Worm (Caenorhabditis elegans): Measurements from ENCODE around the gene fut-2.

Gene fut-2

DNA sequence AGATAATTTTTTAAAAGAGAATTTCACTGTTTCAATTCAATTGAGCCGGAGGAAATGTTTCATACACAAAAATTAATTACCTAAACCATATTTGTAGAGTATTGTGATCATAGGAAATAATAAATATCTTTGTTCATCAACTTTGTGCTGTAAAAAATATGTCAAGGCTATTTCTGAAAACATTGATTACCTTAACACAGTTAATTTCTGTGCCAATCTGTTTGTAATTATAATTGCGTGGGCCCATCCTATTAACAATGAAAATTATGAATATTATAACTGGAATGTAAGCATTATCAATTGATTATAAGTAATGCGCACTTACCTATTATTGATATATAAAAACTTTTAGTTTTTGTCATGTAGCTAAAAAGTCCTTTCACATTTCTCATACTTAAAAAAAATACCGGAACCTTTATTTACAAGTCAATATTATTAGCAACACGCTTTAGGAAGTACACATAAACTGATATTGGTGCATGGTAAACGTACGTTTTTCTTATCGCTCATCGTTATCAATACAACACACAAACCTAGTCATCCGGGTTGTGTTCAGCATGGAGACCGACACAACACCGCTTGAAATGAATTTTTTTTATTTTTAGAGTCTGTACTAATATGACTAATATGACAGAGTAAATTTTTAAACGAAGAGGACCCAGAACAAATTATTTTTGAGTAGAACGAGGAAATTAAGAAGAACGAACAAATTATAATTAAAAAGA is at the start of gene fut-2:
TSS of gene fut-2 (minus strand) at position 485 of the 725 bp plus-strand sequence.
- no peak for TF ChIP-seq nhr-237 (tag; optimal IDR thresholded peaks at IDR 0.05)
- no peak for TF ChIP-seq zag-1 (tag; optimal IDR thresholded peaks at IDR 0.05)
- TF ChIP-seq crh-2 (tag; optimal IDR thresholded peaks at IDR 0.05), result peak; percentile 3
- TF ChIP-seq fos-1 (tag; optimal IDR thresholded peaks at IDR 0.05), result peak; percentile 98
- no peak for TF ChIP-seq nhr-10 (tag; optimal IDR thresholded peaks at IDR 0.05)
- no peak for TF ChIP-seq ztf-11 (tag; optimal IDR thresholded peaks at IDR 0.05)
- no peak for TF ChIP-seq Y55F3AM.14 (GFP tag; optimal IDR thresholded peaks at IDR 0.05)
- TF ChIP-seq F13H6.1 (tag; optimal IDR thresholded peaks at IDR 0.05), result no peak
- no peak for TF ChIP-seq lin-39 (tag; optimal IDR thresholded peaks at IDR 0.05)
- no peak for TF ChIP-seq ceh-82 (tag; optimal IDR thresholded peaks at IDR 0.05)
- no peak for TF ChIP-seq skn-1 (tag; optimal IDR thresholded peaks at IDR 0.05)

DNA sequence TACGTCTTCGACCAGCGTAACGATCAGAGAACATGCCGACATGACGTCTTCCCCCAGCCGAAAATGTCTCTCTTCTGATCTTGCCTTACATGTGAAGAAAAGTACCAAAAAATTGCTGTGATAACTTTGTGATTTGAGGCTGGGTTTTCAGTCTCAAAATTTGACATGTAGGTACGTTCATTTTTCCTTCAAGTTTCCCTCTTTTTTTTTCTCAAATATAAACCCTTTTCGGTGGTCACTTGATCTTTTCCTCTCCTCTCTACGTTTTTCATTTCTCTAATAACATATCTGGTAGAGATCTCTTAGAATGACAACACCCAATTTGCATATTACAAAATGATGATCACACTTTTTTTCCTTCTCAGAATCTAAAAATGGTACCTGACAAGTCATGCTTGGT is 46.2 kb upstream of the fut-2 start, which contains the start of gene nhr-37:
TSS of gene nhr-37 (plus strand) at position 301 of the 400 bp plus-strand sequence.
- TF ChIP-seq nhr-237 (tag; optimal IDR thresholded peaks at IDR 0.05) (no peak), unc-55 (GFP tag; optimal IDR thresholded peaks at IDR 0.05) (no peak), fos-1 (tag; optimal IDR thresholded peaks at IDR 0.05) (no peak), mab-5 (tag; optimal IDR thresholded peaks at IDR 0.05) (no peak), blmp-1 (tag; optimal IDR thresholded peaks at IDR 0.05; ENCODE audit: insufficient read depth) (no peak), aly-2 (tag; optimal IDR thresholded peaks at IDR 0.05) (no peak), unc-39 (tag; optimal IDR thresholded peaks at IDR 0.05) (no peak), C34F6.9 (tag; optimal IDR thresholded peaks at IDR 0.05) (no peak), lin-11 (tag; optimal IDR thresholded peaks at IDR 0.05) (no peak), ZK546.5 (tag; optimal IDR thresholded peaks at IDR 0.05) (no peak), lin-39 (tag; optimal IDR thresholded peaks at IDR 0.05) (no peak), lin-13 (GFP tag; optimal IDR thresholded peaks at IDR 0.05) (no peak), nhr-77 (tag; optimal IDR thresholded peaks at IDR 0.05) (no peak), egl-27 (tag; optimal IDR thresholded peaks at IDR 0.05) (no peak), nhr-21 (tag; optimal IDR thresholded peaks at IDR 0.05) (no peak), elt-3 (tag; optimal IDR thresholded peaks at IDR 0.05) (no peak), unc-62 (GFP tag; optimal IDR thresholded peaks at IDR 0.05) (no peak), zag-1 (tag; optimal IDR thresholded peaks at IDR 0.05) (no peak)

DNA sequence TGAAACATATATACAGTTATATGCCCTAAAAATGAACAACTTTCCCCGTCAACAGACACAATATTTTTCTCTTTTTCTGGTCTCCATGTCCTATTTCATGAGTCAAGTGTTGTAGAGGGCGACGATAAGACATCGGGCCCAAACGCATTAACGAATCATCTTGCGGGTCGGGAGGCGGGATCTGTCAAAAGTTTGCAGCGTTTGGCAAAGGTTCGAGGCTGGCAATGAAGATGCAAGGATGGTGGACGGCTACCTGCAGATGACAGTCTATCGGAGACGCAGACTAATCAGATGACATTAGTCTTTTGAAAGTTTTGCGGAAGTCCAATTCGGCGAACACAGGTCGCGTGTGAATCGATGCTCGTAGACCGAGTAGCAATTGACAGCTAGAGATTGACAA is 45.1 kb upstream of the fut-2 start:
- no peak for TF ChIP-seq gmeb-1 (tag; optimal IDR thresholded peaks at IDR 0.05)
- TF ChIP-seq nhr-11 (tag; optimal IDR thresholded peaks at IDR 0.05), result no peak
- TF ChIP-seq sma-3 (GFP tag; optimal IDR thresholded peaks at IDR 0.05), result peak; percentile 35

DNA sequence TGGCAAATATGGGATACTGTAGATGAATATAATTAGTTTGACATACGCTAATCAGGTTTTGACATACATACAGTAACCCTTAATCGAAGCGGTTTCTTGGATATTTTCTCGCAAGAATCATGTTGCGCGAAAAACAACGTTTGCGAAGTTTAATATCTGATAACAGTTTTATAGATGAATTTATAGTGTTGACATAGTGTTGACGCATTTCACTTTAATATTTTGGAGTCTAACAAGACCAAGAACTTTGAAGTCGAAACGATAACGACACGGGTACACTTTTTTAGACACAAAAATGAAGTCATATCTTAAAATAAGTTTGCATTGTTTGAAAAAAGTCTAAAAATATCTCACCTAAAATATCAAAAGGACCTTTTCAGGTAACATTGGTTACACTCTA is 40.6 kb upstream of the fut-2 start:
- TF ChIP-seq elt-1 (tag; optimal IDR thresholded peaks at IDR 0.05), result no peak
- TF ChIP-seq fos-1 (tag; optimal IDR thresholded peaks at IDR 0.05), result peak; percentile 31

DNA sequence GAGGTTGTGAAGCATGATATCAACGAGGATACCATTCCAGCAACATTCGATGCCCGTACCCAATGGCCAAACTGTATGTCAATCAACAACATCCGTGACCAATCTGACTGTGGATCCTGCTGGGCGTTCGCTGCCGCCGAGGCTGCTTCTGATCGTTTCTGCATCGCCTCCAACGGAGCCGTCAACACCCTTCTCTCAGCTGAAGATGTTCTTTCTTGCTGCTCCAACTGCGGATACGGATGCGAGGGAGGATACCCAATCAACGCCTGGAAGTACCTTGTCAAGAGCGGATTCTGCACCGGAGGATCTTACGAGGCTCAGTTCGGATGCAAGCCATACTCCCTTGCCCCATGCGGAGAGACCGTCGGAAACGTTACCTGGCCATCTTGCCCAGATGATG is 39.3 kb upstream of the fut-2 start:
- TF ChIP-seq nhr-25 (tag; optimal IDR thresholded peaks at IDR 0.05) (no peak), nhr-10 (tag; optimal IDR thresholded peaks at IDR 0.05) (no peak), skn-1 (tag; optimal IDR thresholded peaks at IDR 0.05) (no peak), nhr-6 (tag; optimal IDR thresholded peaks at IDR 0.05) (no peak), ztf-11 (tag; optimal IDR thresholded peaks at IDR 0.05) (no peak), R02D3.7 (tag; optimal IDR thresholded peaks at IDR 0.05) (no peak), mbf-1 (tag; optimal IDR thresholded peaks at IDR 0.05) (no peak), blmp-1 (tag; optimal IDR thresholded peaks at IDR 0.05; ENCODE audit: insufficient read depth) (no peak), egl-27 (tag; optimal IDR thresholded peaks at IDR 0.05) (no peak), fos-1 (tag; optimal IDR thresholded peaks at IDR 0.05) (no peak), gmeb-1 (tag; optimal IDR thresholded peaks at IDR 0.05) (no peak), lin-11 (tag; optimal IDR thresholded peaks at IDR 0.05) (no peak), nhr-11 (tag; optimal IDR thresholded peaks at IDR 0.05) (no peak)

Measured in whole organism, L2 larva.